Worm (Caenorhabditis elegans) whole organism, L1 larva: Measurements from ENCODE around the gene cex-2.

Source experiments
- egl-27 ChIP-seq, 2 experiments: fragments of 150-350 bp in 1 of 2; sonication (generic microtip); optimal IDR thresholded peaks; 3 replicates each; lab custom pipeline; 2017 to 2018; ENCODE audit warnings: missing biosample characterization in 2 of 2, missing genetic modification characterization in 2 of 2, missing genetic modification reagents in 2 of 2
- fos-1 ChIP-seq: fragments of 150-350 bp; optimal IDR thresholded peaks from 2 replicates; lab custom pipeline; 2014; ENCODE audit warnings: missing biosample characterization, missing genetic modification characterization
- hpl-2 ChIP-seq: fragments of 150-350 bp; optimal IDR thresholded peaks from 2 replicates; lab custom pipeline; 2014; ENCODE audit warnings: missing biosample characterization, missing genetic modification reagents, missing genetic modification characterization
- lin-13 ChIP-seq: fragments of 150-350 bp; optimal IDR thresholded peaks from 2 replicates; lab custom pipeline; 2014; ENCODE audit warnings: missing biosample characterization, missing genetic modification reagents, missing genetic modification characterization
- mab-9 ChIP-seq: fragments of 200-800 bp; sonication (Bioruptor generic); IDR thresholded peaks from 2 replicates; pipeline ENCODE4 v1.3.6; 2022; ENCODE audit warnings: missing genetic modification reagents, missing genetic modification characterization, missing compliant biosample characterization
- nhr-77 ChIP-seq: fragments of 150-350 bp; optimal IDR thresholded peaks from 2 replicates; lab custom pipeline; 2014; ENCODE audit warnings: missing biosample characterization, missing genetic modification characterization
- unc-62 ChIP-seq: fragments of 150-350 bp; optimal IDR thresholded peaks from 2 replicates; lab custom pipeline; 2014; ENCODE audit warnings: missing biosample characterization, missing genetic modification reagents, missing genetic modification characterization
- zag-1 ChIP-seq: fragments of 150-350 bp; optimal IDR thresholded peaks from 2 replicates; lab custom pipeline; 2014; ENCODE audit warnings: missing biosample characterization, missing genetic modification characterization
- ztf-4 ChIP-seq: fragments of 150-350 bp; optimal IDR thresholded peaks from 2 replicates; lab custom pipeline; 2014; ENCODE audit warnings: missing biosample characterization, missing genetic modification characterization

DNA sequence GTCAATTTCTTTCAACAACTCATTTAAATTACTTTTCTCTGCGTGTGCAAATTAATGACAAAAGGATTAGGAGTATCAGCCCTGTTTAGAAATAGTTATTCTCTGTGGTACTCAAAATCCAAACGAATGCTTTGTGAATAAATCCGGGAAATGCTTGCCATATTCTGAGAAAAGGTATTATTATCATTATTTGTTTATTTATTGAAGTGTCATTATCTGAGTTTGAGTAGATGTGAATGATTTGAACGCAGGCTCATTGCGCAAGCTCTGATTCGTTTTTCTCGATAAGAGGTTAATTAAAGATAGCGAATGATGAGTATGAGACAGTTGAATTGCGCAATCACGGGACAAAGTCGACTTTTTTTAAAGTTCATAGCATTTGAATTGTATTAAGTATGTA is 7.3 kb downstream of the cex-2 start:
- TF ChIP-seq fos-1 (tag; lab: Kevin White, UChicago) (no peak), mab-9 (no peak), nhr-77 (tag; lab: Kevin White, UChicago) (no peak), egl-27 (tag; optimal IDR thresholded peaks at IDR 0.05; lab: Kevin White, UChicago) (no peak), ztf-4 (no peak), unc-62 (GFP tag; lab: Kevin White, UChicago) (no peak), lin-13 (GFP tag; lab: Kevin White, UChicago) (no peak), hpl-2 (no peak), zag-1 (tag; lab: Kevin White, UChicago) (no peak)
